Fruit fly (Drosophila melanogaster): Measurements from ENCODE around the gene CG13875.

- TF ChIP-seq dysf (GFP tag; IDR thresholded peaks at IDR 0.05) (no peak), Scr (GFP tag; IDR thresholded peaks at IDR 0.05; ENCODE audit: partially characterized antibody) (no peak), Hr78 (GFP tag; optimal IDR thresholded peaks at IDR 0.05) (no peak), wek (GFP tag; optimal IDR thresholded peaks at IDR 0.05) (no peak), row (GFP tag; IDR thresholded peaks at IDR 0.05) (no peak), HLHmδ (GFP tag; optimal IDR thresholded peaks at IDR 0.05) (no peak), Lpt (GFP tag; optimal IDR thresholded peaks at IDR 0.05) (no peak), abd-A (tag; optimal IDR thresholded peaks at IDR 0.05) (no peak), CG4282 (GFP tag; optimal IDR thresholded peaks at IDR 0.05) (no peak)
Measured at dm6 chr3L:159406-160084, 20.2 kb upstream of the CG13875 start.

Measured in whole organism, embryonic.